Fruit fly (Drosophila melanogaster): ENCODE measurements around the gene puf.

Gene puf

DNA sequence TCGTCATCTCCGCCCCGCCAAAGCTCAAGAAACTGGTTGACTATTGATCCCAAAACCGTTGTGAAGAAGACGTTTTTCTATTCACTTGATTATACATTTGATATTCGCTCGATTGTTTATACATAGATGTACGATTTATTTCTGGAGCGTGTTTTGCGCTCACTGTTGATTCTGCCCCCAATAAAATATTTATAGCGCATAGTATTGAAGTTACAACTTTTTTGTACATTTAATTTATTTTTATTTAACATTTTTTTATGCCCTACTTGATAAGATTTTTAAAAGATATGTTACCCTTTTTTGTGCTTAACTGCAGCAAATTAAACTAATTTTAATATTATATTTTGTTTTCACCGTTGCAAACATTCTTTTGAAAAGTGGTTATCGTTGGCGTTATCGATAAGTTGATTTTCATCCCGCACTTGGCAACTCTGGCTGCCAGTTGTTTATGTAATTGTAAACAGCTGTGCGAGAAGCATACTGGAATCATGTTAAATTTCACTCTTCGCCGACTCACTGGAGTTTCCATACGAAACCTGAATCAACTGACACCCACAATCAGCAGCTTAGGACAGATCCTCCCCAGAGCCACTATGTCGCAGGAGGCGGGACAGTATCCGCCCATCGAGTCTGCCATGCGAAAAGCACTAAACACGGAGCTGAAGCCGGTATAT is 9.5 kb upstream of the puf start, which contains the start of gene CG31126:
CG31126 (plus strand) TSS at position 449 of the 674 bp plus-strand sequence.
- TF ChIP-seq tai (GFP tag; optimal IDR thresholded peaks at IDR 0.05): no peak
- no peak for TF ChIP-seq ey (GFP tag; optimal IDR thresholded peaks at IDR 0.05)
- TF ChIP-seq foxo (GFP tag; optimal IDR thresholded peaks at IDR 0.05): no peak
- TF ChIP-seq br (GFP tag; optimal IDR thresholded peaks at IDR 0.05): no peak
- TF ChIP-seq dmrt93B (GFP tag; optimal IDR thresholded peaks at IDR 0.05): no peak
- TF ChIP-seq Myc (optimal IDR thresholded peaks at IDR 0.05): no peak
- TF ChIP-seq fru (GFP tag; optimal IDR thresholded peaks at IDR 0.05): no peak
- no peak for TF ChIP-seq rgr (GFP tag; optimal IDR thresholded peaks at IDR 0.05)
- TF ChIP-seq Jra (GFP tag; optimal IDR thresholded peaks at IDR 0.05): no peak
- TF ChIP-seq dsf (GFP tag; optimal IDR thresholded peaks at IDR 0.05; ENCODE audit: borderline replicate concordance): no peak
- no peak for TF ChIP-seq sv (GFP tag; optimal IDR thresholded peaks at IDR 0.05)
- no peak for TF ChIP-seq usp (GFP tag; optimal IDR thresholded peaks at IDR 0.05)

DNA sequence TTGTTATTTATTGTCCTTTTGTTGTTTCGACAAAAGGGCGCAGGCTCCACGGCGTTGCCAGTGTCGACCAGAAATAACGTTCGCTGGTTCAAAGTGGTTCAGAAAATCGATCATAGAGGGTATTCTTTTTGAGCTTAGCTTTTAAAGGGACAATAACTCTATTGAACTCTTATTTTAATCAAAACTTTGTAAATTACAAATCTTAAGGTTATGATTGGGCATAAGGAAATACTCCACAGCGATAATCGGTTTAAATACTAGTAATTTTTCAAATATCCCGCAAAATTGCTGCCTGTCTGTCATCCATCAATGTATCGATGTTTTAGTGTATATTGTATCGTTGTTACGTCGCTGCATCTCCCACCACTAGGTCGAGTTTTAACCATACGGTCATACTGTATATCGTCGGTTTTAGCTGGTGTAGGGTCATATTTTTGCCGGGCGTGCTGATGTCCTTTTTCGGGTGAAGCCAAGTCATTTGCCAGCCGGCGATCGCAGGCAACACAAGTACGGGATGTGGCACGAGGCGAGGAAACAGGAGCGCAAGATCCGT is 5.0 kb upstream of the puf start, which contains the start of the genes CG31125 and CG6695:
CG31125 (minus strand) TSS at position 51 of the 553 bp plus-strand sequence.
CG6695 (plus strand) TSS at position 391 of the 553 bp plus-strand sequence.
- TF ChIP-seq Hr83 (GFP tag; optimal IDR thresholded peaks at IDR 0.05; ENCODE audit: poor library complexity, severe bottlenecking) (peak; percentile 75), Dfd (GFP tag; optimal IDR thresholded peaks at IDR 0.05) (no peak), ey (GFP tag; optimal IDR thresholded peaks at IDR 0.05) (peak; percentile 50), HLH106 (tag; optimal IDR thresholded peaks at IDR 0.05) (peak; percentile 61), Sp1 (GFP tag; optimal IDR thresholded peaks at IDR 0.05) (no peak), dl (GFP tag; optimal IDR thresholded peaks at IDR 0.05; ENCODE audit: insufficient read depth in 1 of 2, partially characterized antibody in 2 of 2) (no peak), psq (GFP tag; optimal IDR thresholded peaks at IDR 0.05) (peak; percentile 47), sv (GFP tag; optimal IDR thresholded peaks at IDR 0.05) (peak; percentile 58), OdsH (GFP tag; optimal IDR thresholded peaks at IDR 0.05) (peak; percentile 40)

DNA sequence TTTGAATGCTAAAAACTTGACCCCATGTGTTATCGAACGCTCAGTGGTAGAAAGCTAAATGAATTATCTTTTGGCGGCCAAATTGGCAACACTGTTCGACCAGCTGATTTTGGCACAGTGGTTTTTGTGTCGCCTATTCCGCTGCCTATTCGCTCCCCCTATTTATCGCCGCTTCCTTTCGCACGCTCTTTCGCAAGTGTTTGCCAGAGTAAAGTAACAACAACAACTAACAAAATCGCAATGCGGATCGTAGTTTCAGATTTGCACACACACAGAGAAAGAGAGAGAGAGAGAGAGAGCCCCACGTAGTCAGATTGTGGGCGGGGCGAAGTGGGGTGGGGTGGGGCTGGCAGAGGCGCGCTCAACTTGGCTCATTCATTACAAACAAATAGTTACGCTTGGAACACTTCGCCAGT is 1.2 kb upstream of the puf start:
- TF ChIP-seq OdsH (GFP tag; optimal IDR thresholded peaks at IDR 0.05) (peak; percentile 43), woc (GFP tag; optimal IDR thresholded peaks at IDR 0.05) (no peak), dmrt93B (GFP tag; optimal IDR thresholded peaks at IDR 0.05) (no peak), Myc (optimal IDR thresholded peaks at IDR 0.05) (no peak), br (GFP tag; optimal IDR thresholded peaks at IDR 0.05) (no peak), h (GFP tag; optimal IDR thresholded peaks at IDR 0.05) (no peak), foxo (GFP tag; optimal IDR thresholded peaks at IDR 0.05) (no peak), N (GFP tag; optimal IDR thresholded peaks at IDR 0.05) (no peak), Jra (GFP tag; optimal IDR thresholded peaks at IDR 0.05) (no peak), Abd-B (GFP tag; optimal IDR thresholded peaks at IDR 0.05) (no peak), jim (GFP tag; optimal IDR thresholded peaks at IDR 0.05) (no peak), dl (GFP tag; optimal IDR thresholded peaks at IDR 0.05; ENCODE audit: insufficient read depth in 1 of 2, partially characterized antibody in 2 of 2) (no peak), brk (GFP tag; optimal IDR thresholded peaks at IDR 0.05) (no peak), CrebA (GFP tag; optimal IDR thresholded peaks at IDR 0.05; ENCODE audit: borderline replicate concordance) (no peak), Rel (GFP tag; optimal IDR thresholded peaks at IDR 0.05) (no peak), Rel (tag; optimal IDR thresholded peaks at IDR 0.05) (no peak), lola (GFP tag; optimal IDR thresholded peaks at IDR 0.05) (no peak), CG9705 (GFP tag; optimal IDR thresholded peaks at IDR 0.05) (no peak), Hnf4 (GFP tag; optimal IDR thresholded peaks at IDR 0.05) (no peak), Dif (GFP tag; optimal IDR thresholded peaks at IDR 0.05; ENCODE audit: partially characterized antibody) (peak; percentile 56), rgr (GFP tag; optimal IDR thresholded peaks at IDR 0.05) (peak; percentile 38), Hr83 (GFP tag; optimal IDR thresholded peaks at IDR 0.05; ENCODE audit: poor library complexity, severe bottlenecking) (no peak), dsf (GFP tag; optimal IDR thresholded peaks at IDR 0.05; ENCODE audit: borderline replicate concordance) (no peak), pan (optimal IDR thresholded peaks at IDR 0.05) (no peak), CG32264 (GFP tag; optimal IDR thresholded peaks at IDR 0.05) (no peak), GATAd (GFP tag; optimal IDR thresholded peaks at IDR 0.05) (no peak), fru (GFP tag; optimal IDR thresholded peaks at IDR 0.05) (no peak), Mio (GFP tag; optimal IDR thresholded peaks at IDR 0.05) (no peak), Sp1 (GFP tag; optimal IDR thresholded peaks at IDR 0.05) (peak; percentile 31), Dfd (GFP tag; optimal IDR thresholded peaks at IDR 0.05) (no peak), Vsx2 (GFP tag; optimal IDR thresholded peaks at IDR 0.05; ENCODE audit: partially characterized antibody) (no peak), tai (GFP tag; optimal IDR thresholded peaks at IDR 0.05) (no peak), sv (GFP tag; optimal IDR thresholded peaks at IDR 0.05) (no peak), sage (GFP tag; optimal IDR thresholded peaks at IDR 0.05) (no peak), ey (GFP tag; optimal IDR thresholded peaks at IDR 0.05) (peak; percentile 15), HLH106 (tag; optimal IDR thresholded peaks at IDR 0.05) (peak; percentile 32), usp (GFP tag; optimal IDR thresholded peaks at IDR 0.05) (no peak), Hr78 (GFP tag; optimal IDR thresholded peaks at IDR 0.05) (no peak), psq (GFP tag; optimal IDR thresholded peaks at IDR 0.05) (peak; percentile 94)

All from whole organism, wandering third instar larva.